Worm (Caenorhabditis elegans): ENCODE results near the gene Y46B2A.3.
"Not testable (repeated sequence)": the region's sequence is repeated elsewhere in the genome, so short reads cannot be mapped to it uniquely, and the experiment has no call there.

Y46B2A.3 gene

DNA sequence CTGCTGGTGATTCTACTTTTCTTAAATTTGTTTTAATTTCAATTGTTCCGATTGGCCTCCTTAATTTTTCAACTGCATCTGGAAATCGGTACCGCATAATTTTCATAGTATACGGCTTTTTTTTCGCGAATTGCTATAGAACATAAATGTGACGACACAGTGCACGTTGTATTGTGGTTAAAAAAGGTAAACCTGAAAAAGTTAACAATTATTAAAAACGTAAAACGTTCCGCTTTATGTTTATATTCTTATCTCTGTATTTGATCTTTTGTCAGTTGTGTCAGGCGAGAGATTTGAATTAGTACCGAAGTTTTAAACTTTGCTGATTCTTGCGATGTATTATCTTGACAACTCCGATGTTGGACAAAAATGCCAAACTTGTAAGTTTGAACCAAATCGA, 5.1 kb downstream of the Y46B2A.3 start, which contains the start of gene Y46B2A.4:
Gene Y46B2A.4, plus strand, starts transcription at position 301 of the 400 bp plus-strand sequence.
- TF ChIP-seq unc-62 (GFP tag; optimal IDR thresholded peaks at IDR 0.05), result no peak

DNA sequence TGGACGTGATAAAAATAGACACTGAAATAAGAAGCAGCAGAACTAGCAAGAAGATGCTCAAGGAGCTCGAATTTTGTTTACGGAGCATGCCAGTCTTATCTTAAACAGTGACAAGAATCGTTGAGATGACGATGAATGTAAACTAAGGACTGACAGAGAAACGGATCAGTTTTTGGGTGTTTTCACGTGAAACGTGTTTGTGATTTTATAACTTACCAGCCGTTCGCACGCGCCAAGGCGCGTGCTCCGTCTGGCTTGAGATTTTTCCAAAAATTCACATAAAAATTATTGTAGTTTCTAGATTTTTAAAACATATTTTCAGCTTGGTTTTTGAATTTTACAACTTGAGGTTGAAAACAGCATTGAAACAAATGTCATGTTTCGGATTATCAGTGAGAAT, 16.1 kb downstream of the Y46B2A.3 start, which contains the start of gene F28A10.5:
Gene F28A10.5, minus strand, starts transcription at position 101 of the 400 bp plus-strand sequence.
- not testable (repeated sequence) for TF ChIP-seq unc-62 (GFP tag; optimal IDR thresholded peaks at IDR 0.05)

DNA sequence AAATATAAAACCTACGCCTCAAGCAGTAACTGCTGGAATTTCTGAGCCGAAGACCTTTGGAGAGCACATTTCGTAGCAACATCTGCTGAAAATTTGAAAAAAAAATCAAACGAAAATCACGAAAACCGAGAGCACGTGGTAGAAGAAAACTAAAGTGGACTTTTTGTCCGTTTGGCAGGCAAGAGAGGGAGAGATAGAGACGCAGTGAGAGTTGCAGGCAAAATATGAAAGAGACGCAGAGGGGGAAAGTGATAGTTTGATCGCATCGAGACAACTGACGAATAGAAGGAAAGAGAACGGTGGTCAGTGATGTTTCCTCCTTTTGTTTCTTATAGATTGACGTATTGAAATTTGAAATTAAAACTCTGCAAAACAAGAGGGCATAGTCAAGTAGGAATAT, 18.2 kb downstream of the Y46B2A.3 start, which contains the start of the genes acdh-9 and F28A10.13:
Gene acdh-9, minus strand, starts transcription at position 85 of the 400 bp plus-strand sequence.
Gene F28A10.13, plus strand, starts transcription at position 294 of the 400 bp plus-strand sequence.
- TF ChIP-seq unc-62 (GFP tag; optimal IDR thresholded peaks at IDR 0.05), result no peak

DNA sequence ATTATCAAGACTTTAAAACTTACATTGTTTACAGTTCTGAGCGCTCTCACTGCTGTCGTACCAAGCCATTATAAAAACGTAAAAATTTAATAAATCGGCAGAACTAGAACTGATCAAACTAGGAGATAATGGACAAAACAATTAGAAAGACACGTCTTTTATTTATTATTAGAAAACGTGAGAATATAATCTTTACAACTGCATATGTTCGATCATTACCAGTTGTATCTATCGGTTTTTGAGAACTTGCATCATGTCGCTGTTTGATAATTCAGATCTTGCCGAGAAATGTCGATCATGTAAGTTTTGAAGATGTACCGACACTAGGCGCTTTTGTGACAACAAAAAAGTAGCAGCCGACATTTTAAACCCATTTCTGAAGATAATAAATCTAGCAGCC, 21.1 kb downstream of the Y46B2A.3 start, which contains the start of gene F28A10.7:
Gene F28A10.7, minus strand, starts transcription at position 101 of the 400 bp plus-strand sequence.
- no peak for TF ChIP-seq unc-62 (GFP tag; optimal IDR thresholded peaks at IDR 0.05)

DNA sequence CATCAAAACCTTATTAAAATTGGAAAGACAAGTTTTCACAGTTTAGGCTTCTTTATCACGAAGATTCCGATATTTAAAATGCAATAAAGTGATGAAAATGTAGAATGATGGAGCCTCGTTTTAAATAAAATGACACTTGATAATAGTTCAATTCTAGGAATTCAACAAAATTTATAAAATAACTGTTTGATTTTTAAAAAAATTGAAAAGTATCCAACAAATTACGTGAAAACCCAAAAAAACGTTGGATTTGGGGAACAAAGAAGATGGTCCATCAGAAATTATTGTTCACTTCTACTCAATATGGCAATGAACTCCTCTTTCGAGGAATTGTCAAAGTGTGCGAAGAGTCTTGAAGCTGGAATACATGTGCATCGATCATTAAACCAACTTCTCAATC, 22.7 kb downstream of the Y46B2A.3 start, which contains the start of gene F28A10.4:
Gene F28A10.4, plus strand, starts transcription at position 301 of the 400 bp plus-strand sequence.
- no peak for TF ChIP-seq unc-62 (GFP tag; optimal IDR thresholded peaks at IDR 0.05)

DNA sequence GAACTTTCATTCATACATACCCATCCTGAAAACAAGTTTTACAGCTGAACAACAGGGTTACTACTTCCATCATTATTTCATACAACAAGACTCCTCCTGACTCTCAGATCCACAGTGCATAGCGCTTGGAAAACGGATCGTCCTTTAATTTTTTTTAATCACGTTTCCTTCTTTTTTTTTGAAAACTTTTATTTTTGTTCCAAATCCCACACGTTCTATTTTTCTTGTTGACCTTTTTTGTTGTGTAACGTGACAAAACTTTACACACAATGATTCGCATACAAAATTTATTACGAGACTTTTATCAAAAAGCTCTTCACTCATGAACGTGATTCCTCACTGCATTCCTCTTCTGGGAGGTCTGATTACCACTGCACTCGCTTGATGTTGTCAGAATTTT, 26.6 kb downstream of the Y46B2A.3 start, which contains the start of gene clc-33:
Gene clc-33, plus strand, starts transcription at position 301 of the 400 bp plus-strand sequence.
- TF ChIP-seq unc-62 (GFP tag; optimal IDR thresholded peaks at IDR 0.05), result no peak

DNA sequence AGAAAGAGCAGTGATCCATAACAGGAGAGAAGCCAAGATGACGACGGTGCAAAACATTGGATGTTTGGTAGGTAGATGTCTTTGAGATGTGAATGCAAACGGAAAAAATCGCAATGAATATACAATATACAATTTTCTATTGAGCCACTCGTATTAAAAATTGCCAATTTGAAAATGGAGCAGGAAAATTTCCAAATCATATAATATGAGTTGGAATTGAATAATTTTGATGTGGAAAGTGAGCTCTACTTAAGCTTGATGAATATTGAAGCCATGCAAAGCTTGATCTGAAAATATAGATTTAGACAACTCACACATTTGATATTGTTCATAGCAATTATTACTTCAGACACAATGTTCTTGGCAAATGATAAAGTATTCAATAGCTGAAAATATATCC, 28.3 kb downstream of the Y46B2A.3 start, which contains the start of gene F28A10.8:
Gene F28A10.8, minus strand, starts transcription at position 101 of the 400 bp plus-strand sequence.
- no peak for TF ChIP-seq unc-62 (GFP tag; optimal IDR thresholded peaks at IDR 0.05)

DNA sequence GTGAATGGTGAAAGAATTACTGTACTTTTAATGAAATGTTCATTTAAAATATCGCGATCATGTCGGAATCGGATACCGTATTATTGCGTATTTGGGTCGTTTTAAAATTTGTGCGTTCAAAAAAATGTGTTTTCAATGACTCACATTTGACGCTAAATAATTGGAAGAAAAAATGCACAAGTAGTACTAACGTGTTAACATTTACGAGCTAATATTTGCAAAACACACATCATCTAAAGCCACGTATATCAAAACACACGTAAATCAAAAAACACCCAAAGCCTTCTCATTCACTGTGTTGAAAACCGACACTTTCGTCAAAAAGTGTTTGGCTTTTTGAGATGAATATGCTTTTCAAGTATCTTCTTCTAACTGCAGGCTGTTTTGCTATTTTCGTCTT, 41.2 kb downstream of the Y46B2A.3 start, which contains the start of gene F28A10.1:
Gene F28A10.1, plus strand, starts transcription at position 301 of the 400 bp plus-strand sequence.
- TF ChIP-seq unc-62 (GFP tag; optimal IDR thresholded peaks at IDR 0.05), result no peak

DNA sequence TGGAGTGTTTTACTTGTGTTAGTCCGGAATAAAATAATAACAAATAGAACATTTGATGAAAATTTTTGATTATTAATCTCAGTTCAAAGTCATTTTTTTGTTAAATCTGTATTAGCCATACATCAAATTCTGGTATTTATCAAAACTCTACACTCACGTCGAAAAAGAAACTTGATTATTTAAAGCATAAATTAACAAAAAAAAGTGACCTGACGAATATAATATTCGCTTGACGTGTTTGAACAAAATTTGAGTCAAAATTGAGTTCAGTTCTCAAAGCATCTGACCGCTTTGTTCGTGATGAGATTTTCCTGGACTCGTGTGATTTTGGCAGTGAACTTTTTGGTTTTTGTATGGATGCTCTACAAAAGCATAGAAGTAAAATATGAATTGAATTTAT, 43.2 kb downstream of the Y46B2A.3 start, which contains the start of gene F46F5.10:
Gene F46F5.10, plus strand, starts transcription at position 301 of the 400 bp plus-strand sequence.
- no peak for TF ChIP-seq unc-62 (GFP tag; optimal IDR thresholded peaks at IDR 0.05)

DNA sequence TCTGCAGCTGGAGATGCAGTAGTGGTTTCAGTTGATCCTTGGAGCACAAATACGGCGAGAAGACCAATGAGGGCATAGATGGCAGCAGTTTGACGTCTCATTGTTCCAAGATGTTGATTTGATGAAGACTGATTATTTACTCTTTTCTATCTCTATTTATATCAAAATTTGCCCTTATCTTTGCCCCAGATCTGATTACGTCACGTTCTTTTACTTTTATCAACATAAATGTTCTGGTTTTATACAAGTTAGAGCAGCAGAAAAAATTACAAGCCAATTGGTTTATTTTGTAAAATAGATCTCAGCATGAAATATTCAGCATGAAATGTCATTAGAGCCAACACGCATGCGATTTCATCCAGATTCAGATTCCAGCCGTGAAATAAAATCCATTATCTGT, 44.0 kb downstream of the Y46B2A.3 start, which contains the start of gene msrp-4:
Gene msrp-4, minus strand, starts transcription at position 101 of the 400 bp plus-strand sequence.
- TF ChIP-seq unc-62 (GFP tag; optimal IDR thresholded peaks at IDR 0.05), result not testable (repeated sequence)

DNA sequence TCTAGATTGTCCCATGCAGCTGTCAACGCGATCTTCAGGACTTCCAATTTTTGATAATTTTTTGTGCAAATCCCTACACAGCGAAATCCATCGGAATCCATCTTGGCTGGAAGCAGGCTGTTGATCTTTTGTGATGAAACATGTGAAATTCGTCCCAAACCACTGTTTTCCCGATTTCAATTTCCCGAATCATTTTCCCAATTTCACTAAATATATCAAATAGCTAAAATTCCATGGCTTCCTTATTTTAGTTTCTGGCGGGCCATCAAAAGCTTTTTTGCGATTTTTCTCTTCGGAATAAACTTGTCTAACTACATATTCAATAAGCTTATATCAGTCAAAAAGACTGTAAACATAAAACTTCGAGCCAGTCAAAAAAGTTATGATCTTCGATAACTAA, 45.2 kb downstream of the Y46B2A.3 start, which contains the start of gene F46F5.8:
Gene F46F5.8, minus strand, starts transcription at position 101 of the 400 bp plus-strand sequence.
- no peak for TF ChIP-seq unc-62 (GFP tag; optimal IDR thresholded peaks at IDR 0.05)

DNA sequence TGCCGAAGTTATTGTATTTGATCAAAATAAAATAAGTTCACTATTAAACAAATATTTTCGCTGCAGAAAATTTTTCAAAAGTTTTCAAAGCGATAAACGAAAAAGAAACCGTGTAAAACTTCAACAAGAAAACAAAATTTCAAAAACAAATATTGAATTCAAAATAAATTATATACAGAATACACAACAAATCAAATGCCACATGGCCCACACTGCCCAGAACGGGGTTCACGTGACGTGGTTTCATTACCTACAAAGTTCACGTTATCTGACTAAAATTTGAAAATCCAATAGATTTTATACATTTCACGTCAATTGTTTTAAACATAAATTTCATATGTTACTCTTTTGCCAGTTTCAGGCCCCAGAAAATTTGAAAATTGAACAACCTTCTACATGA, 46.2 kb downstream of the Y46B2A.3 start, which contains the start of gene F46F5.7:
Gene F46F5.7, minus strand, starts transcription at position 101 of the 400 bp plus-strand sequence.
- TF ChIP-seq unc-62 (GFP tag; optimal IDR thresholded peaks at IDR 0.05), result no peak

DNA sequence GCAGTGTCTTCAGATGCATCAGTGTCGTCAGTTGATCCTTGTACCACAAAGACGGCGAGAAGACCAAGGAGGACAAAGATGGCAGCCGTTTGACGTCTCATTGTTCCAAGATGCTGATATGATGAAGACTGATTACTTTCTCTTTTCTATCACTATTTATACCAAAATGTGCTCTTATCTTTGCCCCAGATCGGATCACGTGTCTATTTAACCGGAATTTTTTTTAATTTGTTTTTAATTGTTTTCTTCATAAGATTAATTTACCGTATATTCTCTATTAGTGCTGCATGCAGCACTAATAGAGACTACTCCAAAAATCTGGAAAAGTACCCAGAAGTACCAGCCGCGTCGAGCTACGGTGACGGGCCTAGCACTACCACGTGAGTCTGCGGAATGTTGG, 52.0 kb downstream of the Y46B2A.3 start, which contains the start of gene msrp-3:
Gene msrp-3, minus strand, starts transcription at position 101 of the 400 bp plus-strand sequence.
- TF ChIP-seq unc-62 (GFP tag; optimal IDR thresholded peaks at IDR 0.05), result no peak
